Fruit fly (Drosophila melanogaster) whole organism: ENCODE data around the gene CG11436.

Experiments
- CG8478 ChIP-seq: fragments of >200 bp; optimal IDR thresholded peaks from 2 replicates; lab custom pipeline; 2018; ENCODE audit warnings: inconsistent platforms
- Dll ChIP-seq: fragments of >200 bp; optimal IDR thresholded peaks from 2 replicates; lab custom pipeline; 2017
- EcR ChIP-seq, 2 experiments: fragments of >200 bp; optimal IDR thresholded peaks; 2 replicates each; lab custom pipeline; 2017; ENCODE audit warnings: missing biosample characterization in 2 of 2, missing genetic modification characterization in 2 of 2, missing genetic modification reagents in 2 of 2
- pan ChIP-seq: fragments of >200 bp; optimal IDR thresholded peaks from 2 replicates; lab custom pipeline; 2017
- psq ChIP-seq: fragments of >200 bp; optimal IDR thresholded peaks from 2 replicates; lab custom pipeline; 2017
- usp ChIP-seq: fragments of >200 bp; optimal IDR thresholded peaks from 2 replicates; lab custom pipeline; 2017; ENCODE audit warnings: missing biosample characterization, missing genetic modification characterization, mixed read lengths

Gene CG11436

DNA sequence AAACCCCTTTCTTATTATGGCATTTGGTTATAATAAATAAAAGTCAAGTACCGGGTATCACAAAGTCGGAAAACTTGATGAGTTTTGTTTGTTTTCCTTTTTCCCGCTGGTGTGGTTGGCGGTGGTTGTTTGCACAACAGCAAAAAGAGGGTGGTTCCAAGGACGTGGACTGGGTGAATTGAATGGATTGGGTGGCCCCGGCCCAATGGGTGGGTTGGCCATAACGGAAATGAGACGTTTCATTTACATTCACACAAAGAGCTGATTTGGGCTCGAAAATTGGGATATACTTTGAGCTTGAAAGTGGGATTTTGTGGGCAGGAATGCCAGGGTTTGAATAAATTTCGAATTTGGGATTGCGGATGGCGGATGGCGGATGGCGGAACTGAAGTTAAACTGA is 30.8 kb downstream of the CG11436 start:
- no peak for TF ChIP-seq Dll (lab: Kevin White, UChicago)
- TF ChIP-seq CG8478 (lab: Kevin White, UChicago), result no peak
- TF ChIP-seq EcR (GFP tag; optimal IDR thresholded peaks at IDR 0.05; lab: Kevin White, UChicago), result no peak
- TF ChIP-seq usp (GFP tag; lab: Kevin White, UChicago), result no peak
- no peak for TF ChIP-seq pan (lab: Kevin White, UChicago)

DNA sequence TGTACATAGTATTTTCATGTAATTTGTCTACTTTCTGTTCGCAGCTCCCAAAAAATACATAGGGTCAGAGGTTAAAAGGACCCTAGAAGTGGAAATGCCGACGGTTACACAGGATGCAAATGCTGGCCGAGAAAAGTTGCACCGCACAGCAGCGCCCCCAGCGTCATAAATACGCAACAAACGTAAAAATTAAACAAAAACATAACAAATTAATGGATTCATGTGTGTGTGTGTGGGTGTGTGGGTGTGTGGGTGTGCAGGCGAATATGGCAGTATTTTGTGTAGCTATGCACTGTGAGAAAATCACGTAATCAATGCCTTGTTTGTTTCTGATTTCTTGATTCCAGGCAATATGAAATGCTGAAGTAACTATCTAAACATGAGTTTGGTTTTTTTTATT is 40.1 kb downstream of the CG11436 start:
- TF ChIP-seq CG8478 (lab: Kevin White, UChicago) (no peak), Dll (lab: Kevin White, UChicago) (no peak), EcR (GFP tag; optimal IDR thresholded peaks at IDR 0.05; lab: Kevin White, UChicago) (no peak), usp (GFP tag; lab: Kevin White, UChicago) (no peak), pan (lab: Kevin White, UChicago) (no peak), psq (no peak)

DNA sequence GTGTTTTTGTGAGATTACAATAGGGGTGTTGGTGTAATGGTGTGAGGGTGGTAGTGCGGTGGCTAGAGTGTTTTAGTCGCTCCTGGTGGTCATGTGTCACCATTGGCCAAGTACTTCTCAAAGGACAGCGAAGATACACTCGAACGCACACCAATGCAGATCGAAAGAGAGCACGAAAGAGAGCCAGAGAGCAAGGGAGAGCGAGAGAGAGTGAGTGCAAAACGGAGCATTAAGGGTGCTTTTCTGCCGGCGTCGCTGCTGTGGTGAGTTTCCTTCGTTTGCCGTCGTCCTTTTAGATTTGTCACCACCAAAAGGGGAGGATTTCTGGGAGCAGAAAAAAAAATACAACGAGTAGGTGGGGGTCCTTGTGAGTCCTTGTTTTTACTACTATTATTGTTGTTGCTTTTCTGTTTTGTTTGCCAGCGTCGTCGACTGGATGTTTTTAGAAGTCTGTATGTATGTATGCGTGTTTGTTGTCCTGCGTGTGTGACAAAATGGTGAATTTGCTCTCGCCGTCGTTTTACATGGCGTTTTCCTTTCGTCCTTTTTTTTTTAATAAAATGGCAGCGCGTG is 43.5 kb downstream of the CG11436 start:
- no peak for TF ChIP-seq CG8478 (lab: Kevin White, UChicago)
- TF ChIP-seq Dll (lab: Kevin White, UChicago), result peak; percentile 9

DNA sequence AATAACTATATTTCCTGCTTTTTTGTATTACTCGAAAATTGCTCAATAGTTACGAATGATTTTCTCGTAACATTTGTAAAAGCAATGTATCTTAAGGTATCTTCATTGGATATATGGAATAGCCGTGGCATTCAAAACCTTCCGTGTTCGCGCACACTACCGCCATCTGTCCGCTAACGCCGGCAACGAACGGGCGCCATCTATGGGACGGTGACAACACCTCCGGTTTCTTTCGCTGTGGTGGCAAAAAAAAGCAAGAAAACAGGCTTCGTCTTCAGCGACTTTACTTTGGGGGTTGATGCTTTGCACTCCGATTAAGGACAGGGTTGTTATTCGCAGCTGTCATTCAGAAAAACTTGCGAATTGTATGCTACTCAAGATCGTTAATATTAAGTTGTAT is 44.6 kb downstream of the CG11436 start:
- TF ChIP-seq usp (GFP tag; lab: Kevin White, UChicago), result no peak
- TF ChIP-seq EcR (GFP tag; optimal IDR thresholded peaks at IDR 0.05; lab: Kevin White, UChicago), result no peak
- no peak for TF ChIP-seq psq
- TF ChIP-seq Dll (lab: Kevin White, UChicago), result no peak
- no peak for TF ChIP-seq pan (lab: Kevin White, UChicago)
- no peak for TF ChIP-seq CG8478 (lab: Kevin White, UChicago)

DNA sequence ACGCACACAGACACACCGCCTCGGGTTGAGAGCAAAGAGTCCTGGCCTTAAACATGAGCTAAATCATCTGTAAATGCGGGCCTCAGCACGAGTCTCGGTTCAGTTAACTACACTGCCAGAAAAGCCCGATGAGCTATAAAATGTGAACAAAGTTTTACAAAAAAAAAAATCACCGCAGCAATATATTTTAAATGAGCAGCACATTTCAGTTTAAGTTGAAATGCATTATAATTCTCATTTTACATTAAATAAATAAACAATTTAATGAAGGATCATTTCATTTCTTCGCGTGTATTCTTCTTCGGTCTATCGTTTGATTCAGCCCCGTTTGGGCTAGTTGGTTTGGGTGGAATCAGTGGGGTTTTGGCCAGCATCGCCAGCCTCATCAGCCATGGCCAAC is 46.4 kb downstream of the CG11436 start:
- TF ChIP-seq psq, result no peak
- no peak for TF ChIP-seq CG8478 (lab: Kevin White, UChicago)
- no peak for TF ChIP-seq EcR (GFP tag; optimal IDR thresholded peaks at IDR 0.05; lab: Kevin White, UChicago)
- TF ChIP-seq Dll (lab: Kevin White, UChicago), result no peak
- TF ChIP-seq pan (lab: Kevin White, UChicago), result no peak
- TF ChIP-seq usp (GFP tag; lab: Kevin White, UChicago), result no peak

DNA sequence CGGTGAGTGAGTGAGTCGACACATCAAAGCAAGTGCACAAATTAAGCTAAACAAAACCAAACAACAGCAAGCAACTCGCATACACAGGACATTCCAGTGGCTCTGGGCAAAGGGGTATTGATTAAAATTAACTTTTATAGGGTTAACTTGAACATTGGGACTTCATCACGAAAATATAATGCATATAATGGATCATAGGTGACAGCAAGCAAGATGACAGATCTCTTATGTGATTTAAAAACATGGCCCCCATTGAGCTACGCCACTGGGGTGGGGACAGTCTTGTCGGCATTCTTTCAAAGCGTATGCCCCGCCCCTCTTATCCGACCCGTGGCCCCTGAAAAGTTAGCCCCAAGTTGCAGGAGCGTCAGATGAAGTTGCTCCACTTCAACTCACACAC is 48.1 kb downstream of the CG11436 start:
- TF ChIP-seq EcR (GFP tag; optimal IDR thresholded peaks at IDR 0.05; lab: Kevin White, UChicago), result no peak
- TF ChIP-seq Dll (lab: Kevin White, UChicago), result no peak
- no peak for TF ChIP-seq psq
- TF ChIP-seq pan (lab: Kevin White, UChicago), result no peak
- no peak for TF ChIP-seq CG8478 (lab: Kevin White, UChicago)
- TF ChIP-seq usp (GFP tag; lab: Kevin White, UChicago), result no peak
